Worm (Caenorhabditis elegans) whole organism, mixed stage, embryonic: ENCODE measurements around the gene fbxa-184.

Source experiments
- ceh-39 ChIP-seq: fragments of 150-350 bp; optimal IDR thresholded peaks from 2 replicates; lab custom pipeline; 2014; ENCODE audit warnings: missing biosample characterization, missing genetic modification characterization
- elt-1 ChIP-seq: sonication (generic microtip); optimal IDR thresholded peaks from 2 replicates; lab custom pipeline; 2017; ENCODE audit warnings: missing genetic modification characterization, mild to moderate bottlenecking, missing compliant biosample characterization, antibody characterized with exemption, moderate library complexity, borderline replicate concordance; ENCODE audit not compliant: insufficient read depth
- elt-3 ChIP-seq: fragments of 150-350 bp; optimal IDR thresholded peaks from 2 replicates; lab custom pipeline; 2014; ENCODE audit warnings: missing biosample characterization, missing genetic modification characterization
- lin-13 ChIP-seq: fragments of 150-350 bp; optimal IDR thresholded peaks from 2 replicates; lab custom pipeline; 2014; ENCODE audit warnings: missing biosample characterization, missing genetic modification characterization
- lsy-2 ChIP-seq: fragments of 150-350 bp; optimal IDR thresholded peaks from 2 replicates; lab custom pipeline; 2014; ENCODE audit warnings: missing biosample characterization, missing genetic modification characterization
- mep-1 ChIP-seq: fragments of 150-350 bp; optimal IDR thresholded peaks from 2 replicates; lab custom pipeline; 2017; ENCODE audit warnings: missing biosample characterization, missing genetic modification reagents, missing genetic modification characterization, inconsistent platforms
- mls-2 ChIP-seq: sonication (generic microtip); optimal IDR thresholded peaks from 2 replicates; lab custom pipeline; 2016; ENCODE audit warnings: mild to moderate bottlenecking, missing genetic modification characterization, moderate library complexity, missing compliant biosample characterization
- nhr-237 ChIP-seq: fragments of 150-350 bp; optimal IDR thresholded peaks from 2 replicates; lab custom pipeline; 2014; ENCODE audit warnings: missing biosample characterization, missing genetic modification characterization
- nhr-28 ChIP-seq: fragments of 150-350 bp; optimal IDR thresholded peaks from 2 replicates; lab custom pipeline; 2014; ENCODE audit warnings: missing biosample characterization, missing genetic modification characterization
- snpc-4 ChIP-seq: fragments of 150-350 bp; optimal IDR thresholded peaks from 2 replicates; lab custom pipeline; 2014; ENCODE audit warnings: missing biosample characterization, missing genetic modification characterization
- unc-39 ChIP-seq: fragments of 150-350 bp; optimal IDR thresholded peaks from 2 replicates; lab custom pipeline; 2014; ENCODE audit warnings: missing biosample characterization, missing genetic modification characterization
- unc-62 ChIP-seq: fragments of 150-350 bp; optimal IDR thresholded peaks from 2 replicates; lab custom pipeline; 2014; ENCODE audit warnings: missing biosample characterization, missing genetic modification reagents, missing genetic modification characterization
- ztf-11 ChIP-seq: fragments of 150-350 bp; optimal IDR thresholded peaks from 2 replicates; lab custom pipeline; 2014; ENCODE audit warnings: missing biosample characterization, missing genetic modification characterization

ce11 chrII:1714772-1715353, 4.8 kb downstream of the fbxa-184 start, which contains the start of gene btb-6:
- TF ChIP-seq lin-13 (no peak), nhr-28 (tag; lab: Kevin White, UChicago) (no peak), snpc-4 (tag; lab: Kevin White, UChicago) (no peak), nhr-237 (tag; lab: Kevin White, UChicago) (no peak), ztf-11 (no peak), unc-62 (no peak), ceh-39 (tag; lab: Kevin White, UChicago) (peak; percentile 9), mep-1 (tag; lab: Kevin White, UChicago) (no peak), elt-3 (tag; lab: Kevin White, UChicago) (no peak), elt-1 (tag; lab: Kevin White, UChicago) (no peak), mls-2 (tag; lab: Kevin White, UChicago) (no peak), unc-39 (tag; lab: Kevin White, UChicago) (no peak), lsy-2 (tag; lab: Kevin White, UChicago) (no peak)
